Fruit fly (Drosophila melanogaster) whole organism, embryonic: ENCODE results near the gene Abl.

Experiments used
- ATbp ChIP-seq: fragments of 200-800 bp; sonication (Bioruptor generic); optimal IDR thresholded peaks from 2 replicates; lab custom pipeline; 2017; ENCODE audit warnings: missing biosample characterization, mild to moderate bottlenecking, missing genetic modification characterization, missing genetic modification reagents
- Asciz ChIP-seq: fragments of 200-800 bp; sonication (Bioruptor generic); optimal IDR thresholded peaks from 2 replicates; lab custom pipeline; 2017; ENCODE audit warnings: missing biosample characterization, mild to moderate bottlenecking, missing genetic modification characterization, missing genetic modification reagents
- Blimp-1 ChIP-seq: fragments of 200-800 bp; sonication (Bioruptor generic); optimal IDR thresholded peaks from 3 replicates; lab custom pipeline; 2018; ENCODE audit warnings: missing biosample characterization, missing genetic modification characterization, mild to moderate bottlenecking, moderate library complexity, missing genetic modification reagents
- BtbVII ChIP-seq: fragments of 200-800 bp; sonication (Bioruptor generic); optimal IDR thresholded peaks from 3 replicates; lab custom pipeline; 2017; ENCODE audit warnings: missing biosample characterization, mild to moderate bottlenecking, missing genetic modification characterization
- CG10462 ChIP-seq: fragments of 200-800 bp; sonication (Bioruptor generic); optimal IDR thresholded peaks from 2 replicates; lab custom pipeline; 2016; ENCODE audit warnings: missing biosample characterization, missing genetic modification characterization
- CG10654 ChIP-seq: fragments of 200-800 bp; sonication (Bioruptor generic); optimal IDR thresholded peaks from 2 replicates; lab custom pipeline; 2016; ENCODE audit warnings: missing biosample characterization, missing genetic modification characterization
- CG10959 ChIP-seq: fragments of 200-800 bp; sonication (Bioruptor generic); IDR thresholded peaks from 2 replicates; pipeline ENCODE4 v1.3.6; 2022; ENCODE audit warnings: missing biosample characterization, missing genetic modification characterization
- CG12155 ChIP-seq: fragments of 200-800 bp; sonication (Bioruptor generic); optimal IDR thresholded peaks from 3 replicates; lab custom pipeline; 2016; ENCODE audit warnings: missing biosample characterization, missing genetic modification characterization
- CG13624 ChIP-seq: fragments of 200-800 bp; sonication (Bioruptor generic); optimal IDR thresholded peaks from 2 replicates; lab custom pipeline; 2016; ENCODE audit warnings: missing biosample characterization, missing genetic modification characterization
- CG14050 ChIP-seq: fragments of 200-800 bp; sonication (Bioruptor generic); IDR thresholded peaks from 3 replicates; pipeline ENCODE4 v1.3.6; 2022; ENCODE audit warnings: missing biosample characterization, missing genetic modification characterization
- CG14710 ChIP-seq: fragments of 200-800 bp; sonication (Bioruptor generic); optimal IDR thresholded peaks from 3 replicates; lab custom pipeline; 2019; ENCODE audit warnings: missing biosample characterization, mild to moderate bottlenecking, missing genetic modification characterization, moderate library complexity
- CG2889 ChIP-seq: fragments of 200-800 bp; sonication (Bioruptor generic); IDR thresholded peaks from 3 replicates; pipeline ENCODE4 v1.3.6; 2022; ENCODE audit warnings: missing biosample characterization, missing genetic modification characterization
- CG3995 ChIP-seq: fragments of 200-800 bp; sonication (Bioruptor generic); optimal IDR thresholded peaks from 3 replicates; lab custom pipeline; 2016; ENCODE audit warnings: missing biosample characterization, missing genetic modification characterization
- CG5180 ChIP-seq: fragments of 200-800 bp; sonication (Bioruptor generic); optimal IDR thresholded peaks from 3 replicates; lab custom pipeline; 2017; ENCODE audit warnings: missing biosample characterization, missing genetic modification characterization, mild to moderate bottlenecking, moderate library complexity, missing genetic modification reagents
- CG7928 ChIP-seq: fragments of 200-800 bp; sonication (Bioruptor generic); optimal IDR thresholded peaks from 2 replicates; lab custom pipeline; 2017; ENCODE audit warnings: missing biosample characterization, mild to moderate bottlenecking, missing genetic modification characterization
- CG7987 ChIP-seq: fragments of 200-800 bp; sonication (Bioruptor generic); optimal IDR thresholded peaks from 2 replicates; lab custom pipeline; 2018; ENCODE audit warnings: missing biosample characterization, mild to moderate bottlenecking, missing genetic modification characterization, moderate library complexity
- CG9932 ChIP-seq: fragments of 200-800 bp; sonication (Bioruptor generic); IDR thresholded peaks from 2 replicates; pipeline ENCODE4 v1.3.6; 2022; ENCODE audit warnings: missing biosample characterization, missing genetic modification characterization
- Chrac-16 ChIP-seq: fragments of 200-800 bp; sonication (Bioruptor generic); optimal IDR thresholded peaks from 3 replicates; lab custom pipeline; 2016; ENCODE audit warnings: missing biosample characterization, missing genetic modification characterization
- CoRest ChIP-seq: fragments of 200-800 bp; sonication (Bioruptor generic); optimal IDR thresholded peaks from 3 replicates; lab custom pipeline; 2018; ENCODE audit warnings: missing biosample characterization, mild to moderate bottlenecking, missing genetic modification characterization, moderate library complexity
- Eip74EF ChIP-seq, 2 experiments: fragments of 200-800 bp in 1 of 2; fragments of >200 bp in 1 of 2; sonication (Bioruptor generic) in 1 of 2; optimal IDR thresholded peaks; 2 replicates each; lab custom pipeline; 2017 to 2019; ENCODE audit warnings: missing biosample characterization in 2 of 2, missing genetic modification characterization in 2 of 2, mild to moderate bottlenecking in 1 of 2, moderate library complexity in 1 of 2
- GATAe ChIP-seq: fragments of 200-800 bp; sonication (Bioruptor generic); conservative IDR thresholded peaks from 2 replicates; pipeline ENCODE4 v1.3.6; 2022; ENCODE audit warnings: missing biosample characterization, missing genetic modification characterization
- HHEX ChIP-seq: fragments of 200-800 bp; sonication (Bioruptor generic); optimal IDR thresholded peaks from 3 replicates; lab custom pipeline; 2017; ENCODE audit warnings: missing biosample characterization, mild to moderate bottlenecking, missing genetic modification characterization, missing genetic modification reagents
- Kr ChIP-seq: fragments of 200-800 bp; sonication (Bioruptor generic); optimal IDR thresholded peaks from 2 replicates; lab custom pipeline; 2017; ENCODE audit warnings: missing biosample characterization, mild to moderate bottlenecking, missing genetic modification characterization
- Lim3 ChIP-seq: fragments of 200-800 bp; sonication (Bioruptor generic); IDR thresholded peaks from 2 replicates; pipeline ENCODE4 v1.3.6; 2022; ENCODE audit warnings: missing biosample characterization, missing genetic modification characterization
- Mes4 ChIP-seq: fragments of 200-800 bp; sonication (Bioruptor generic); optimal IDR thresholded peaks from 2 replicates; lab custom pipeline; 2016; ENCODE audit warnings: missing biosample characterization, missing genetic modification characterization
- NK7.1 ChIP-seq: fragments of 200-800 bp; sonication (Bioruptor generic); optimal IDR thresholded peaks from 3 replicates; lab custom pipeline; 2016; ENCODE audit warnings: missing biosample characterization, missing genetic modification characterization
- Rfx ChIP-seq: fragments of 200-800 bp; sonication (Bioruptor generic); IDR thresholded peaks from 2 replicates; pipeline ENCODE4 v1.3.6; 2022; ENCODE audit warnings: missing biosample characterization, missing genetic modification characterization
- Six4 ChIP-seq: fragments of 200-800 bp; sonication (Bioruptor generic); optimal IDR thresholded peaks from 2 replicates; lab custom pipeline; 2016; ENCODE audit warnings: missing biosample characterization, missing genetic modification characterization
- Ssrp ChIP-seq: fragments of 200-800 bp; sonication (Bioruptor generic); optimal IDR thresholded peaks from 2 replicates; lab custom pipeline; 2018; ENCODE audit warnings: missing biosample characterization, mild to moderate bottlenecking, missing genetic modification characterization, moderate library complexity
- al ChIP-seq: fragments of 200-800 bp; sonication (Bioruptor generic); IDR thresholded peaks from 2 replicates; pipeline ENCODE4 v1.3.6; 2022; ENCODE audit warnings: missing biosample characterization, missing genetic modification characterization
- amos ChIP-seq: fragments of 200-800 bp; sonication (Bioruptor generic); IDR thresholded peaks from 2 replicates; pipeline ENCODE4 v1.3.6; 2022; ENCODE audit warnings: missing biosample characterization, missing genetic modification characterization; ENCODE audit not compliant: partially characterized antibody
- cg ChIP-seq: fragments of 200-800 bp; sonication (Bioruptor generic); optimal IDR thresholded peaks from 3 replicates; lab custom pipeline; 2019; ENCODE audit warnings: missing biosample characterization, mild to moderate bottlenecking, missing genetic modification characterization, moderate library complexity
- chm ChIP-seq: fragments of 200-800 bp; sonication (Bioruptor generic); IDR thresholded peaks from 2 replicates; pipeline ENCODE4 v1.3.6; 2022; ENCODE audit warnings: missing biosample characterization, missing genetic modification characterization
- ci ChIP-seq: fragments of 200-800 bp; sonication (Bioruptor generic); IDR thresholded peaks from 3 replicates; pipeline ENCODE4 v1.3.6; 2022; ENCODE audit warnings: missing biosample characterization, missing genetic modification characterization
- eyg ChIP-seq: fragments of 200-800 bp; sonication (Bioruptor generic); optimal IDR thresholded peaks from 3 replicates; lab custom pipeline; 2016; ENCODE audit warnings: missing biosample characterization, missing genetic modification characterization
- fd96Cb ChIP-seq: fragments of 200-800 bp; sonication (Bioruptor generic); optimal IDR thresholded peaks from 2 replicates; lab custom pipeline; 2018; ENCODE audit warnings: missing biosample characterization, mild to moderate bottlenecking, missing genetic modification characterization, moderate library complexity
- gfzf ChIP-seq: fragments of 200-800 bp; sonication (Bioruptor generic); optimal IDR thresholded peaks from 2 replicates; lab custom pipeline; 2016; ENCODE audit warnings: missing biosample characterization, mild to moderate bottlenecking, missing genetic modification characterization, moderate library complexity
- gro ChIP-seq: fragments of 200-800 bp; sonication (Bioruptor generic); optimal IDR thresholded peaks from 2 replicates; lab custom pipeline; 2016; ENCODE audit warnings: missing biosample characterization, missing genetic modification characterization
- her ChIP-seq: fragments of 200-800 bp; sonication (Bioruptor generic); optimal IDR thresholded peaks from 2 replicates; lab custom pipeline; 2016; ENCODE audit warnings: missing biosample characterization, missing genetic modification characterization
- kay ChIP-seq: fragments of 200-800 bp; sonication (Bioruptor generic); optimal IDR thresholded peaks from 2 replicates; lab custom pipeline; 2016; ENCODE audit warnings: missing biosample characterization, missing genetic modification characterization
- maf-S ChIP-seq: fragments of 200-800 bp; sonication (Bioruptor generic); optimal IDR thresholded peaks from 2 replicates; lab custom pipeline; 2016; ENCODE audit warnings: missing biosample characterization, missing genetic modification characterization
- nmo ChIP-seq: fragments of 200-800 bp; sonication (Bioruptor generic); optimal IDR thresholded peaks from 2 replicates; lab custom pipeline; 2018; ENCODE audit warnings: missing biosample characterization, mild to moderate bottlenecking, missing genetic modification characterization, moderate library complexity
- p53 ChIP-seq: fragments of 200-800 bp; sonication (Bioruptor generic); optimal IDR thresholded peaks from 2 replicates; lab custom pipeline; 2016; ENCODE audit warnings: missing biosample characterization, missing genetic modification characterization
- peb ChIP-seq: fragments of 200-800 bp; sonication (Bioruptor generic); IDR thresholded peaks from 2 replicates; pipeline ENCODE4 v1.3.6; 2022; ENCODE audit warnings: missing biosample characterization, missing genetic modification characterization
- pita ChIP-seq: fragments of 200-800 bp; sonication (Bioruptor generic); optimal IDR thresholded peaks from 2 replicates; lab custom pipeline; 2017; ENCODE audit warnings: missing biosample characterization, mild to moderate bottlenecking, missing genetic modification characterization
- toy ChIP-seq: fragments of 200-800 bp; sonication (Bioruptor generic); IDR thresholded peaks from 2 replicates; pipeline ENCODE4 v1.3.6; 2022; ENCODE audit warnings: missing biosample characterization, missing genetic modification characterization
- ttk ChIP-seq: fragments of 200-800 bp; sonication (Bioruptor generic); IDR thresholded peaks from 2 replicates; pipeline ENCODE4 v2.1.2; 2022; ENCODE audit warnings: missing biosample characterization, missing genetic modification characterization
- zfh2 ChIP-seq: fragments of 200-800 bp; sonication (Bioruptor generic); optimal IDR thresholded peaks from 2 replicates; lab custom pipeline; 2016; ENCODE audit warnings: missing biosample characterization, missing genetic modification characterization

Gene Abl

dm6 chr3L:16661167-16662109 lies 13.8 kb upstream of the Abl start, which contains the start of gene Baldspot (continued):
- peak in 1 of 2 experiments; percentile 48 for TF ChIP-seq Eip74EF (GFP tag; optimal IDR thresholded peaks at IDR 0.05; lab: Kevin White, UChicago)
- peak; percentile 35 for TF ChIP-seq CG7928 (GFP tag; lab: Kevin White, UChicago)
- peak; percentile 27 for TF ChIP-seq maf-S
- TF ChIP-seq Blimp-1 (GFP tag; lab: Kevin White, UChicago) = peak; percentile 83
- TF ChIP-seq Lim3 (GFP tag; lab: Robert Waterston, UW) = no peak
- TF ChIP-seq her (GFP tag; lab: Kevin White, UChicago) = peak; percentile 74
- peak; percentile 23 for TF ChIP-seq kay (GFP tag; lab: Kevin White, UChicago)
- TF ChIP-seq CG14050 (GFP tag; lab: Robert Waterston, UW) = peak; percentile 40; the same call in 1 of the 3 replicates
- peak; percentile 75 for TF ChIP-seq gro (GFP tag; lab: Kevin White, UChicago)
- peak; percentile 50 for TF ChIP-seq Six4
- no peak for TF ChIP-seq toy (GFP tag; lab: Robert Waterston, UW)
- TF ChIP-seq CG12155 (GFP tag; lab: Kevin White, UChicago) = peak; percentile 94
- TF ChIP-seq ATbp (GFP tag; lab: Kevin White, UChicago) = peak; percentile 87
- peak; percentile 67 for TF ChIP-seq CG9932 (GFP tag; lab: Robert Waterston, UW)
- TF ChIP-seq nmo (GFP tag; lab: Kevin White, UChicago) = peak; percentile 88
- peak; percentile 81 for TF ChIP-seq fd96Cb (tag; lab: Kevin White, UChicago)
- no peak for TF ChIP-seq chm
- TF ChIP-seq CG7987 (GFP tag; lab: Kevin White, UChicago) = peak; percentile 57
- TF ChIP-seq CG10462 (GFP tag; lab: Kevin White, UChicago) = peak; percentile 2
- TF ChIP-seq GATAe (GFP tag; lab: Robert Waterston, UW) = peak; percentile 10; the same call in 1 of the 2 replicates
- TF ChIP-seq CG2889 = no peak
- TF ChIP-seq amos (GFP tag; lab: Robert Waterston, UW) = peak; percentile 72; the same call in 1 of the 2 replicates
- TF ChIP-seq BtbVII (GFP tag; lab: Kevin White, UChicago) = peak; percentile 89
- TF ChIP-seq Kr (GFP tag; lab: Kevin White, UChicago) = no peak
- TF ChIP-seq CG3995 = peak; percentile 50
- 0 out of 2 replicates have a peak, but pooled peaks have one; percentile 6 for TF ChIP-seq peb (GFP tag; lab: Robert Waterston, UW)
- TF ChIP-seq CG5180 (GFP tag; lab: Kevin White, UChicago) = peak; percentile 71
- TF ChIP-seq pita = peak; percentile 30
- TF ChIP-seq Mes4 = peak; percentile 53
- TF ChIP-seq zfh2 = peak; percentile 73
- TF ChIP-seq CG10959 (GFP tag; lab: Robert Waterston, UW) = peak; percentile 45
- peak; percentile 86 for TF ChIP-seq ci (GFP tag; lab: Robert Waterston, UW)
- TF ChIP-seq Rfx (GFP tag; lab: Robert Waterston, UW) = peak; percentile 69
- TF ChIP-seq gfzf (GFP tag; lab: Kevin White, UChicago) = peak; percentile 98
- TF ChIP-seq p53 (GFP tag; lab: Kevin White, UChicago) = peak; percentile 78
- TF ChIP-seq Asciz = peak; percentile 77
- TF ChIP-seq ttk (GFP tag; lab: Robert Waterston, UW) = no peak
- peak; percentile 38 for TF ChIP-seq Chrac-16 (GFP tag; lab: Kevin White, UChicago)
- peak; percentile 42; the same call in 1 of the 2 replicates for TF ChIP-seq al
- peak; percentile 90 for TF ChIP-seq CG14710 (tag; lab: Kevin White, UChicago)
- TF ChIP-seq CG10654 (GFP tag; lab: Kevin White, UChicago) = peak; percentile 78
- peak; percentile 51 for TF ChIP-seq CoRest
- TF ChIP-seq eyg (GFP tag; lab: Kevin White, UChicago) = peak; percentile 88
- peak; percentile 67 for TF ChIP-seq CG13624 (GFP tag; lab: Kevin White, UChicago)
- peak; percentile 92 for TF ChIP-seq HHEX (GFP tag; lab: Kevin White, UChicago)
- TF ChIP-seq NK7.1 = peak; percentile 85
- TF ChIP-seq Ssrp (tag; lab: Kevin White, UChicago) = peak; percentile 46
- peak; percentile 56 for TF ChIP-seq cg (GFP tag; lab: Kevin White, UChicago)
